Worm (Caenorhabditis elegans): ENCODE results near the gene K07F5.12.

K07F5.12 gene

ce11 chrIV:9872786-9873185 lies 17.0 kb downstream of the K07F5.12 start (continued):
- TF ChIP-seq skn-1 (tag; optimal IDR thresholded peaks at IDR 0.05) = no peak
- TF ChIP-seq lir-3 (tag; optimal IDR thresholded peaks at IDR 0.05) = no peak
- TF ChIP-seq lin-15B (tag; optimal IDR thresholded peaks at IDR 0.05) = no peak
- no peak for TF ChIP-seq T20F7.1 (GFP tag; optimal IDR thresholded peaks at IDR 0.05)
- TF ChIP-seq nhr-42 (GFP tag; IDR thresholded peaks at IDR 0.05) = no peak
- TF ChIP-seq ZK337.2 (GFP tag; IDR thresholded peaks at IDR 0.05) = no peak
- no peak for TF ChIP-seq daf-16 (GFP tag; optimal IDR thresholded peaks at IDR 0.05)
- peak; percentile 85 for TF ChIP-seq daf-16 (tag; optimal IDR thresholded peaks at IDR 0.05)
- TF ChIP-seq aha-1 (tag) = no peak
- no peak for TF ChIP-seq saeg-2 (GFP tag; IDR thresholded peaks at IDR 0.05)
- no peak for TF ChIP-seq gei-8 (GFP tag; optimal IDR thresholded peaks at IDR 0.05)
- TF ChIP-seq ctbp-1 (GFP tag; IDR thresholded peaks at IDR 0.05) = no peak
- no peak for TF ChIP-seq Y105C5A.15 (GFP tag; IDR thresholded peaks at IDR 0.05)
- TF ChIP-seq F37D6.2 (tag; optimal IDR thresholded peaks at IDR 0.05) = no peak
- TF ChIP-seq nhr-25 (tag; optimal IDR thresholded peaks at IDR 0.05; ENCODE audit: borderline replicate concordance, insufficient read depth) = no peak
- no peak for TF ChIP-seq tag-97 (GFP tag; IDR thresholded peaks at IDR 0.05)
- TF ChIP-seq unc-62 (GFP tag; optimal IDR thresholded peaks at IDR 0.05 in 1 of 2) = peak in 1 of 2 experiments; percentile 51
- TF ChIP-seq unc-62 (tag; optimal IDR thresholded peaks at IDR 0.05) = no peak
- TF ChIP-seq zip-11 (GFP tag; IDR thresholded peaks at IDR 0.05) = no peak
- no peak for TF ChIP-seq unc-130 (GFP tag; optimal IDR thresholded peaks at IDR 0.05)
- TF ChIP-seq ces-1 (GFP tag; optimal IDR thresholded peaks at IDR 0.05) = no peak
- no peak for TF ChIP-seq T26A8.4 (GFP tag; IDR thresholded peaks at IDR 0.05)
- TF ChIP-seq daf-8 (GFP tag; IDR thresholded peaks at IDR 0.05) = no peak
- no peak for TF ChIP-seq snpc-1.2 (GFP tag; IDR thresholded peaks at IDR 0.05)
- TF ChIP-seq arid-1 (GFP tag; conservative IDR thresholded peaks at IDR 0.05) = no peak
- TF ChIP-seq nhr-102 (tag; optimal IDR thresholded peaks at IDR 0.05) = no peak
- no peak for TF ChIP-seq zip-2 (tag; optimal IDR thresholded peaks at IDR 0.05)
- no peak for TF ChIP-seq egl-43 (GFP tag; IDR thresholded peaks at IDR 0.05)
- TF ChIP-seq hmg-1.1 (GFP tag; IDR thresholded peaks at IDR 0.05) = no peak
- peak; percentile 64 for TF ChIP-seq dve-1 (tag; optimal IDR thresholded peaks at IDR 0.05; ENCODE audit: insufficient read depth)

- TF ChIP-seq F37D6.2 (tag; optimal IDR thresholded peaks at IDR 0.05) (no peak), T20F7.1 (GFP tag; optimal IDR thresholded peaks at IDR 0.05) (peak; percentile 26), attf-4 (tag; optimal IDR thresholded peaks at IDR 0.05) (no peak), lsy-2 (tag; optimal IDR thresholded peaks at IDR 0.05) (peak in 1 of 2 experiments; percentile 46), unc-62 (GFP tag; optimal IDR thresholded peaks at IDR 0.05 in 1 of 2) (peak in 1 of 2 experiments; percentile 14), unc-62 (tag; optimal IDR thresholded peaks at IDR 0.05) (no peak), mxl-3 (GFP tag; optimal IDR thresholded peaks at IDR 0.05) (peak; percentile 71), mdl-1 (tag; optimal IDR thresholded peaks at IDR 0.05) (peak; percentile 26 to 55), lin-29 (GFP tag; IDR thresholded peaks at IDR 0.05) (no peak), nhr-41 (GFP tag; IDR thresholded peaks at IDR 0.05) (no peak), hlh-11 (tag; optimal IDR thresholded peaks at IDR 0.05) (peak; percentile 71), nhr-48 (tag; optimal IDR thresholded peaks at IDR 0.05) (peak; percentile 60), dve-1 (tag; optimal IDR thresholded peaks at IDR 0.05; ENCODE audit: insufficient read depth) (peak; percentile 37), nhr-28 (tag; optimal IDR thresholded peaks at IDR 0.05) (peak; percentile 39), dpl-1 (GFP tag; optimal IDR thresholded peaks at IDR 0.05) (peak; percentile 12), F44E2.7 (GFP tag; IDR thresholded peaks at IDR 0.05) (no peak), aly-2 (tag; optimal IDR thresholded peaks at IDR 0.05) (no peak), mes-2 (tag; optimal IDR thresholded peaks at IDR 0.05; ENCODE audit: poor library complexity, severe bottlenecking) (peak; percentile 37), lin-13 (GFP tag; optimal IDR thresholded peaks at IDR 0.05) (peak; percentile 13), lin-1 (GFP tag; IDR thresholded peaks at IDR 0.05) (peak; percentile 30; the same call in 1 of the 2 replicates), daf-16 (GFP tag; optimal IDR thresholded peaks at IDR 0.05) (no peak), daf-16 (tag; optimal IDR thresholded peaks at IDR 0.05) (peak; percentile 42), egl-27 (tag; optimal IDR thresholded peaks at IDR 0.05) (no peak), jun-1 (tag; optimal IDR thresholded peaks at IDR 0.05) (no peak), rbr-2 (tag; optimal IDR thresholded peaks at IDR 0.05) (peak; percentile 20), sdz-12 (GFP tag; optimal IDR thresholded peaks at IDR 0.05) (no peak), hmg-1.1 (GFP tag; IDR thresholded peaks at IDR 0.05) (peak; percentile 56; the same call in 1 of the 2 replicates), nhr-42 (GFP tag; IDR thresholded peaks at IDR 0.05) (no peak), ceh-28 (tag; optimal IDR thresholded peaks at IDR 0.05) (no peak), nhr-11 (tag; optimal IDR thresholded peaks at IDR 0.05) (peak; percentile 53)
Observed at ce11 chrIV:9873837-9874236, 18.0 kb downstream of the K07F5.12 start.
